Fruit fly (Drosophila melanogaster) whole organism, embryonic: ENCODE results near the gene Trm7-34.

Experiments used
- Antp ChIP-seq: fragments of 200-800 bp; sonication (Bioruptor generic); optimal IDR thresholded peaks from 3 replicates; lab custom pipeline; 2016; ENCODE audit warnings: missing biosample characterization, missing genetic modification characterization
- B-H1 ChIP-seq: fragments of 200-800 bp; sonication (Bioruptor generic); IDR thresholded peaks from 3 replicates; pipeline ENCODE4 v1.3.6; 2022; ENCODE audit warnings: missing biosample characterization, missing genetic modification characterization
- CG10431 ChIP-seq: fragments of 200-800 bp; sonication (Bioruptor generic); optimal IDR thresholded peaks from 3 replicates; lab custom pipeline; 2018; ENCODE audit warnings: missing biosample characterization, mild to moderate bottlenecking, missing genetic modification characterization
- CG10462 ChIP-seq: fragments of 200-800 bp; sonication (Bioruptor generic); optimal IDR thresholded peaks from 2 replicates; lab custom pipeline; 2016; ENCODE audit warnings: missing biosample characterization, missing genetic modification characterization
- CG10565 ChIP-seq: fragments of 200-800 bp; sonication (Bioruptor generic); optimal IDR thresholded peaks from 3 replicates; lab custom pipeline; 2016; ENCODE audit warnings: missing biosample characterization, mild to moderate bottlenecking, missing genetic modification characterization
- CG11560 ChIP-seq: fragments of 200-800 bp; sonication (Bioruptor generic); IDR thresholded peaks from 3 replicates; pipeline ENCODE4 v1.3.6; 2022; ENCODE audit warnings: missing biosample characterization, missing genetic modification characterization
- CG12659 ChIP-seq: fragments of 200-800 bp; sonication (Bioruptor generic); optimal IDR thresholded peaks from 3 replicates; lab custom pipeline; 2017; ENCODE audit warnings: mild to moderate bottlenecking, missing biosample characterization, missing genetic modification reagents, missing genetic modification characterization
- CG12744 ChIP-seq: fragments of 200-800 bp; sonication (Bioruptor generic); optimal IDR thresholded peaks from 2 replicates; lab custom pipeline; 2016; ENCODE audit warnings: missing biosample characterization, missing genetic modification characterization
- CG12769 ChIP-seq: fragments of 200-800 bp; sonication (Bioruptor generic); optimal IDR thresholded peaks from 2 replicates; lab custom pipeline; 2019; ENCODE audit warnings: missing biosample characterization, mild to moderate bottlenecking, missing genetic modification characterization, moderate library complexity
- CG13123 ChIP-seq: fragments of 200-800 bp; sonication (Bioruptor generic); optimal IDR thresholded peaks from 2 replicates; lab custom pipeline; 2016; ENCODE audit warnings: missing biosample characterization, missing genetic modification characterization
- CG13287 ChIP-seq: fragments of 200-800 bp; sonication (Bioruptor generic); IDR thresholded peaks from 2 replicates; pipeline ENCODE4 v1.3.6; 2022; ENCODE audit warnings: missing biosample characterization, missing genetic modification characterization; ENCODE audit not compliant: partially characterized antibody
- CG13296 ChIP-seq: fragments of 200-800 bp; sonication (Bioruptor generic); optimal IDR thresholded peaks from 3 replicates; lab custom pipeline; 2018; ENCODE audit warnings: missing biosample characterization, mild to moderate bottlenecking, missing genetic modification characterization
- CG13424 ChIP-seq: fragments of 200-800 bp; sonication (Bioruptor generic); optimal IDR thresholded peaks from 2 replicates; lab custom pipeline; 2019; ENCODE audit warnings: missing biosample characterization, mild to moderate bottlenecking, missing genetic modification characterization, moderate library complexity
- CG14860 ChIP-seq: fragments of 200-800 bp; sonication (Bioruptor generic); IDR thresholded peaks from 3 replicates; pipeline ENCODE4 v1.3.6; 2022; ENCODE audit warnings: missing biosample characterization, missing genetic modification characterization; ENCODE audit not compliant: partially characterized antibody
- CG2120 ChIP-seq: fragments of 200-800 bp; sonication (Bioruptor generic); optimal IDR thresholded peaks from 3 replicates; lab custom pipeline; 2016; ENCODE audit warnings: missing biosample characterization, missing genetic modification characterization
- CG2129 ChIP-seq: fragments of 200-800 bp; sonication (Bioruptor generic); IDR thresholded peaks from 2 replicates; pipeline ENCODE4 v1.3.6; 2022; ENCODE audit warnings: missing biosample characterization, missing genetic modification characterization; ENCODE audit not compliant: partially characterized antibody
- CG31365 ChIP-seq: fragments of 200-800 bp; sonication (Bioruptor generic); optimal IDR thresholded peaks from 2 replicates; lab custom pipeline; 2018; ENCODE audit warnings: missing biosample characterization, mild to moderate bottlenecking, missing genetic modification characterization
- CG3163 ChIP-seq: fragments of 200-800 bp; sonication (Bioruptor generic); optimal IDR thresholded peaks from 3 replicates; lab custom pipeline; 2016; ENCODE audit warnings: missing biosample characterization, missing genetic modification characterization
- CG4820 ChIP-seq: fragments of 200-800 bp; sonication (Bioruptor generic); optimal IDR thresholded peaks from 3 replicates; lab custom pipeline; 2016; ENCODE audit warnings: missing biosample characterization, missing genetic modification characterization
- CG6689 ChIP-seq: fragments of 200-800 bp; sonication (Bioruptor generic); IDR thresholded peaks from 2 replicates; pipeline ENCODE4 v1.3.6; 2022; ENCODE audit warnings: missing biosample characterization, missing genetic modification characterization
- CG7357 ChIP-seq: fragments of 200-800 bp; sonication (Bioruptor generic); IDR thresholded peaks from 3 replicates; pipeline ENCODE4 v1.3.6; 2022; ENCODE audit warnings: missing biosample characterization, missing genetic modification characterization
- CG7987 ChIP-seq: fragments of 200-800 bp; sonication (Bioruptor generic); optimal IDR thresholded peaks from 2 replicates; lab custom pipeline; 2018; ENCODE audit warnings: missing biosample characterization, mild to moderate bottlenecking, missing genetic modification characterization, moderate library complexity
- CG8944 ChIP-seq: fragments of 200-800 bp; sonication (Bioruptor generic); optimal IDR thresholded peaks from 3 replicates; lab custom pipeline; 2016; ENCODE audit warnings: missing biosample characterization, missing genetic modification characterization
- CrebB ChIP-seq: fragments of 200-800 bp; sonication (Bioruptor generic); optimal IDR thresholded peaks from 3 replicates; lab custom pipeline; 2018; ENCODE audit warnings: missing biosample characterization, mild to moderate bottlenecking, missing genetic modification characterization
- Deaf1 ChIP-seq: fragments of 200-800 bp; optimal IDR thresholded peaks from 3 replicates; lab custom pipeline; 2019; ENCODE audit warnings: missing biosample characterization, mild to moderate bottlenecking, missing genetic modification characterization, moderate library complexity
- Fer1 ChIP-seq: fragments of 200-800 bp; sonication (Bioruptor generic); optimal IDR thresholded peaks from 2 replicates; lab custom pipeline; 2017; ENCODE audit warnings: missing biosample characterization, mild to moderate bottlenecking, missing genetic modification characterization
- HLHmδ ChIP-seq: fragments of 200-800 bp; sonication (Bioruptor generic); optimal IDR thresholded peaks from 2 replicates; lab custom pipeline; 2018; ENCODE audit warnings: missing biosample characterization, mild to moderate bottlenecking, missing genetic modification characterization, moderate library complexity
- Hr3 ChIP-seq: fragments of 200-800 bp; sonication (Bioruptor generic); optimal IDR thresholded peaks from 3 replicates; lab custom pipeline; 2016; ENCODE audit warnings: missing biosample characterization, missing genetic modification characterization
- Hsf ChIP-seq: fragments of 200-800 bp; sonication (Bioruptor generic); optimal IDR thresholded peaks from 3 replicates; lab custom pipeline; 2016; ENCODE audit warnings: missing biosample characterization, missing genetic modification characterization
- Lpt ChIP-seq: fragments of >200 bp; optimal IDR thresholded peaks from 2 replicates; lab custom pipeline; 2018; ENCODE audit warnings: missing biosample characterization, missing genetic modification characterization
- MBD-R2 ChIP-seq: fragments of 200-800 bp; sonication (Bioruptor generic); IDR thresholded peaks from 2 replicates; pipeline ENCODE4 v1.3.6; 2022; ENCODE audit warnings: missing biosample characterization, missing genetic modification characterization
- MESR4 ChIP-seq: fragments of 200-800 bp; sonication (Bioruptor generic); optimal IDR thresholded peaks from 2 replicates; lab custom pipeline; 2018; ENCODE audit warnings: missing biosample characterization, mild to moderate bottlenecking, missing genetic modification characterization, moderate library complexity
- Mrtf ChIP-seq: fragments of 200-800 bp; sonication (Bioruptor generic); IDR thresholded peaks from 3 replicates; pipeline ENCODE4 v1.3.6; 2022; ENCODE audit warnings: missing biosample characterization, missing genetic modification characterization
- Nf-YB ChIP-seq: fragments of 200-800 bp; sonication (Bioruptor generic); optimal IDR thresholded peaks from 3 replicates; lab custom pipeline; 2019; ENCODE audit warnings: missing biosample characterization, mild to moderate bottlenecking, missing genetic modification characterization, moderate library complexity
- Optix ChIP-seq: fragments of 200-800 bp; sonication (Bioruptor generic); IDR thresholded peaks from 3 replicates; pipeline ENCODE4 v1.3.6; 2022; ENCODE audit warnings: missing biosample characterization, missing genetic modification characterization
- Rfx ChIP-seq: fragments of 200-800 bp; sonication (Bioruptor generic); IDR thresholded peaks from 2 replicates; pipeline ENCODE4 v1.3.6; 2022; ENCODE audit warnings: missing biosample characterization, missing genetic modification characterization
- Sox102F ChIP-seq: fragments of 200-800 bp; sonication (Bioruptor generic); optimal IDR thresholded peaks from 2 replicates; lab custom pipeline; 2018; ENCODE audit warnings: missing biosample characterization, mild to moderate bottlenecking, missing genetic modification characterization, moderate library complexity
- ap ChIP-seq: fragments of 200-800 bp; sonication (Bioruptor generic); IDR thresholded peaks from 2 replicates; pipeline ENCODE4 v1.3.6; 2022; ENCODE audit warnings: missing biosample characterization, missing genetic modification characterization
- chn ChIP-seq: fragments of 200-800 bp; sonication (Bioruptor generic); optimal IDR thresholded peaks from 2 replicates; lab custom pipeline; 2016; ENCODE audit warnings: missing biosample characterization, missing genetic modification characterization
- ci ChIP-seq: fragments of 200-800 bp; sonication (Bioruptor generic); IDR thresholded peaks from 3 replicates; pipeline ENCODE4 v1.3.6; 2022; ENCODE audit warnings: missing biosample characterization, missing genetic modification characterization
- esg ChIP-seq: fragments of 200-800 bp; sonication (Bioruptor generic); conservative IDR thresholded peaks from 2 replicates; pipeline ENCODE4 v1.3.6; 2022; ENCODE audit warnings: missing biosample characterization, missing genetic modification characterization
- eyg ChIP-seq: fragments of 200-800 bp; sonication (Bioruptor generic); optimal IDR thresholded peaks from 3 replicates; lab custom pipeline; 2016; ENCODE audit warnings: missing biosample characterization, missing genetic modification characterization
- gem ChIP-seq: fragments of 200-800 bp; sonication (Bioruptor generic); optimal IDR thresholded peaks from 2 replicates; lab custom pipeline; 2019; ENCODE audit warnings: missing biosample characterization, mild to moderate bottlenecking, missing genetic modification characterization, moderate library complexity
- grau ChIP-seq: fragments of 200-800 bp; optimal IDR thresholded peaks from 3 replicates; lab custom pipeline; 2019; ENCODE audit warnings: missing biosample characterization, mild to moderate bottlenecking, missing genetic modification characterization, moderate library complexity
- jigr1 ChIP-seq: fragments of 200-800 bp; sonication (Bioruptor generic); IDR thresholded peaks from 3 replicates; pipeline ENCODE4 v1.3.6; 2022; ENCODE audit warnings: missing biosample characterization, missing genetic modification characterization
- ken ChIP-seq: fragments of 200-800 bp; sonication (Bioruptor generic); IDR thresholded peaks from 3 replicates; pipeline ENCODE4 v1.3.6; 2022; ENCODE audit warnings: missing biosample characterization, missing genetic modification characterization
- klu ChIP-seq: fragments of 200-800 bp; sonication (Bioruptor generic); IDR thresholded peaks from 2 replicates; pipeline ENCODE4 v1.3.6; 2022; ENCODE audit warnings: missing biosample characterization, missing genetic modification characterization
- kni ChIP-seq: fragments of 200-800 bp; sonication (Bioruptor generic); optimal IDR thresholded peaks from 3 replicates; lab custom pipeline; 2017; ENCODE audit warnings: mild to moderate bottlenecking, missing biosample characterization, missing genetic modification reagents, missing genetic modification characterization
- maf-S ChIP-seq: fragments of 200-800 bp; sonication (Bioruptor generic); optimal IDR thresholded peaks from 2 replicates; lab custom pipeline; 2016; ENCODE audit warnings: missing biosample characterization, missing genetic modification characterization
- org-1 ChIP-seq: fragments of 200-800 bp; sonication (Bioruptor generic); optimal IDR thresholded peaks from 2 replicates; lab custom pipeline; 2017; ENCODE audit warnings: missing biosample characterization, missing genetic modification characterization
- schlank ChIP-seq: fragments of 200-800 bp; sonication (Bioruptor generic); optimal IDR thresholded peaks from 2 replicates; lab custom pipeline; 2018; ENCODE audit warnings: missing biosample characterization, mild to moderate bottlenecking, missing genetic modification characterization
- tgo ChIP-seq: fragments of 200-800 bp; sonication (Bioruptor generic); IDR thresholded peaks from 3 replicates; pipeline ENCODE4 v1.3.6; 2022; ENCODE audit warnings: missing biosample characterization, missing genetic modification characterization

The Trm7-34 gene

DNA sequence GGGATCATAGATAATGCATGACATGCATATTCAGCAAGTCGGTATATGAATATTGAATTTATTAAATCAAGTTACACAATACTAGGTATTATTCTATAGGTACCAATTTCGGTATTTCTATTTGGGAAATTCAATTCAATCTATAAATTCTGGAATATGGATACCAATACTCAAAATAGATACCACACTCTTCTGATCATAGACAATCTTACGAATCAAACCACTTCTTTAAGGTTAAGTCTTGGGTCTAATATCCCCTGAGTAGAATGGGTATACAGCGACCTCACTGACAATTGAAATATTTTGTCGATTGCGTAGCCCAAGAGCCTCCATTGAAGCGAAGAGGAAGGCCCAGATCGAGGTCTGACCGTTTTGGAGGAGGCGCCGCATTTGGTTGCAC, 40.9 kb downstream of the Trm7-34 start (continued):
- TF ChIP-seq CG6689 (GFP tag; lab: Robert Waterston, UW) (no peak), tgo (no peak), CG10462 (GFP tag; lab: Kevin White, UChicago) (no peak), Optix (GFP tag; lab: Robert Waterston, UW) (no peak), Fer1 (GFP tag; lab: Kevin White, UChicago) (no peak), jigr1 (GFP tag; lab: Robert Waterston, UW) (no peak), CG7357 (no peak), B-H1 (GFP tag; lab: Robert Waterston, UW) (no peak), CG13296 (GFP tag; lab: Kevin White, UChicago) (no peak), CG11560 (tag; lab: Robert Waterston, UW) (no peak), klu (GFP tag; lab: Robert Waterston, UW) (no peak), Hsf (GFP tag; lab: Kevin White, UChicago) (peak; percentile 4), CG8944 (no peak), Nf-YB (GFP tag; lab: Kevin White, UChicago) (no peak), schlank (no peak), esg (GFP tag; lab: Robert Waterston, UW) (no peak), Mrtf (GFP tag; lab: Robert Waterston, UW) (no peak), ci (0 out of 3 replicates have a peak, but pooled peaks have one; percentile 46), HLHmδ (GFP tag; lab: Kevin White, UChicago) (no peak), ap (GFP tag; lab: Robert Waterston, UW) (no peak), CG10565 (GFP tag; lab: Kevin White, UChicago) (no peak), Sox102F (peak; percentile 56), org-1 (no peak), kni (GFP tag; lab: Kevin White, UChicago) (peak; percentile 60), CG13424 (tag; lab: Kevin White, UChicago) (no peak), Rfx (GFP tag; lab: Robert Waterston, UW) (no peak), chn (GFP tag; lab: Kevin White, UChicago) (no peak), CG4820 (GFP tag; lab: Kevin White, UChicago) (no peak), CG12659 (GFP tag; lab: Kevin White, UChicago) (peak; percentile 7), CG7987 (no peak), CG3163 (no peak), CG12744 (GFP tag; lab: Kevin White, UChicago) (no peak), maf-S (GFP tag; lab: Kevin White, UChicago) (no peak), CG2129 (GFP tag; lab: Robert Waterston, UW) (no peak), CG13123 (GFP tag; lab: Kevin White, UChicago) (no peak), CG13287 (GFP tag; lab: Robert Waterston, UW) (no peak), gem (tag; lab: Kevin White, UChicago) (peak; percentile 52), CG14860 (GFP tag; lab: Robert Waterston, UW) (no peak), MBD-R2 (GFP tag; lab: Robert Waterston, UW) (no peak), Antp (GFP tag; lab: Kevin White, UChicago) (peak; percentile 4), Deaf1 (tag; lab: Kevin White, UChicago) (no peak), CG2120 (peak; percentile 18), CG31365 (tag; lab: Kevin White, UChicago) (no peak), ken (GFP tag; lab: Robert Waterston, UW) (no peak), MESR4 (GFP tag; lab: Kevin White, UChicago) (no peak), CG10431 (no peak), Lpt (GFP tag; lab: Kevin White, UChicago) (no peak), grau (peak; percentile 16), eyg (GFP tag; lab: Kevin White, UChicago) (no peak), CG12769 (tag; lab: Kevin White, UChicago) (peak; percentile 20), CrebB (tag; lab: Kevin White, UChicago) (no peak), Hr3 (GFP tag; lab: Kevin White, UChicago) (peak; percentile 1)
